Fruit fly (Drosophila melanogaster): ENCODE data around the gene CG34313.

Gene CG34313

dm6 chr2L:16879288-16879687 is at the start of gene CG34313, which contains the start of the genes CG32832 and CG31743:
Gene CG34313 (plus strand): TSS chr2L:16879517.
Gene CG32832 (minus strand): TSS chr2L:16879290.
Gene CG31743 (plus strand): TSS chr2L:16879517.
- TF ChIP-seq CG17806 (tag; optimal IDR thresholded peaks at IDR 0.05) (no peak), CG8159 (tag; optimal IDR thresholded peaks at IDR 0.05) (no peak), CG14655 (GFP tag; optimal IDR thresholded peaks at IDR 0.05) (no peak), rn (GFP tag; IDR thresholded peaks at IDR 0.05) (no peak), EcR (GFP tag; optimal IDR thresholded peaks at IDR 0.05) (no peak), CG12605 (GFP tag; IDR thresholded peaks at IDR 0.05) (no peak), CG10348 (GFP tag; IDR thresholded peaks at IDR 0.05) (no peak), CG9948 (tag; optimal IDR thresholded peaks at IDR 0.05) (no peak), CG13204 (GFP tag; optimal IDR thresholded peaks at IDR 0.05) (no peak), Snoo (tag; optimal IDR thresholded peaks at IDR 0.05) (no peak), CG4496 (GFP tag; IDR thresholded peaks at IDR 0.05) (no peak), CG8301 (tag; optimal IDR thresholded peaks at IDR 0.05) (no peak), D1 (tag; optimal IDR thresholded peaks at IDR 0.05) (no peak), Ets98B (GFP tag; IDR thresholded peaks at IDR 0.05) (no peak), gl (tag; optimal IDR thresholded peaks at IDR 0.05) (no peak), fd96Ca (GFP tag; IDR thresholded peaks at IDR 0.05) (no peak), Pif1B (GFP tag; optimal IDR thresholded peaks at IDR 0.05) (no peak), CG32121 (GFP tag; IDR thresholded peaks at IDR 0.05) (no peak), Pif1A (GFP tag; optimal IDR thresholded peaks at IDR 0.05) (no peak)

- TF ChIP-seq rn (GFP tag; IDR thresholded peaks at IDR 0.05) (no peak), fd96Ca (GFP tag; IDR thresholded peaks at IDR 0.05) (no peak), Pif1B (GFP tag; optimal IDR thresholded peaks at IDR 0.05) (no peak), CG15710 (tag; optimal IDR thresholded peaks at IDR 0.05) (no peak), D1 (tag; optimal IDR thresholded peaks at IDR 0.05) (no peak), CG17806 (tag; optimal IDR thresholded peaks at IDR 0.05) (no peak), CG13204 (GFP tag; optimal IDR thresholded peaks at IDR 0.05) (no peak), EcR (GFP tag; optimal IDR thresholded peaks at IDR 0.05) (no peak), Snoo (tag; optimal IDR thresholded peaks at IDR 0.05) (no peak), CG32121 (GFP tag; IDR thresholded peaks at IDR 0.05) (no peak), CG4496 (GFP tag; IDR thresholded peaks at IDR 0.05) (no peak), Ets98B (GFP tag; IDR thresholded peaks at IDR 0.05) (no peak), gl (tag; optimal IDR thresholded peaks at IDR 0.05) (no peak), CG8159 (tag; optimal IDR thresholded peaks at IDR 0.05) (no peak), CG9948 (tag; optimal IDR thresholded peaks at IDR 0.05) (no peak), CG34367 (tag; optimal IDR thresholded peaks at IDR 0.05) (no peak), CG12605 (GFP tag; IDR thresholded peaks at IDR 0.05) (no peak), CG8301 (tag; optimal IDR thresholded peaks at IDR 0.05) (no peak), CG10348 (GFP tag; IDR thresholded peaks at IDR 0.05) (no peak)
Measured at dm6 chr2L:16834402-16834801, 44.9 kb upstream of the CG34313 start, which contains the start of gene CG13282. Gene CG13282 (minus strand): TSS chr2L:16834502.

- TF ChIP-seq CG9948 (tag; optimal IDR thresholded peaks at IDR 0.05) (no peak), Pif1B (GFP tag; optimal IDR thresholded peaks at IDR 0.05) (no peak), CG17806 (tag; optimal IDR thresholded peaks at IDR 0.05) (no peak), EcR (GFP tag; optimal IDR thresholded peaks at IDR 0.05) (no peak), Pif1A (GFP tag; optimal IDR thresholded peaks at IDR 0.05) (no peak), CG13204 (GFP tag; optimal IDR thresholded peaks at IDR 0.05) (no peak), gl (tag; optimal IDR thresholded peaks at IDR 0.05) (no peak), CG8159 (tag; optimal IDR thresholded peaks at IDR 0.05) (no peak), CG15710 (tag; optimal IDR thresholded peaks at IDR 0.05) (no peak)
Measured at dm6 chr2L:16837158-16837557, 42.2 kb upstream of the CG34313 start, which contains the start of gene Nepl9. Gene Nepl9 (minus strand): TSS chr2L:16837258.

- no peak for TF ChIP-seq CG34367 (tag; optimal IDR thresholded peaks at IDR 0.05)
- TF ChIP-seq D1 (tag; optimal IDR thresholded peaks at IDR 0.05), result no peak
- TF ChIP-seq Pif1B (GFP tag; optimal IDR thresholded peaks at IDR 0.05), result no peak
- TF ChIP-seq Ets98B (GFP tag; IDR thresholded peaks at IDR 0.05), result no peak
- no peak for TF ChIP-seq CG12605 (GFP tag; IDR thresholded peaks at IDR 0.05)
- TF ChIP-seq rn (GFP tag; IDR thresholded peaks at IDR 0.05), result no peak
- TF ChIP-seq CG4496 (GFP tag; IDR thresholded peaks at IDR 0.05), result no peak
- TF ChIP-seq CG17806 (tag; optimal IDR thresholded peaks at IDR 0.05), result no peak
- no peak for TF ChIP-seq CG15710 (tag; optimal IDR thresholded peaks at IDR 0.05)
- TF ChIP-seq CG8301 (tag; optimal IDR thresholded peaks at IDR 0.05), result no peak
Measured at dm6 chr2L:16837672-16838071, 41.6 kb upstream of the CG34313 start, which contains the start of the genes SclA and SclB. Gene SclA (plus strand): TSS chr2L:16837972. Gene SclB (plus strand): TSS chr2L:16837972.

dm6 chr2L:16839665-16840064 is 39.7 kb upstream of the CG34313 start:
- TF ChIP-seq CG10348 (GFP tag; IDR thresholded peaks at IDR 0.05) (no peak), Pif1B (GFP tag; optimal IDR thresholded peaks at IDR 0.05) (no peak), EcR (GFP tag; optimal IDR thresholded peaks at IDR 0.05) (no peak), CG8159 (tag; optimal IDR thresholded peaks at IDR 0.05) (no peak), Ets98B (GFP tag; IDR thresholded peaks at IDR 0.05) (no peak), CG14655 (GFP tag; optimal IDR thresholded peaks at IDR 0.05) (no peak), Pif1A (GFP tag; optimal IDR thresholded peaks at IDR 0.05) (no peak)

dm6 chr2L:16842505-16842904 is 36.8 kb upstream of the CG34313 start:
- TF ChIP-seq CG10348 (GFP tag; IDR thresholded peaks at IDR 0.05) (no peak), CG14655 (GFP tag; optimal IDR thresholded peaks at IDR 0.05) (no peak), D1 (tag; optimal IDR thresholded peaks at IDR 0.05) (no peak), CG4496 (GFP tag; IDR thresholded peaks at IDR 0.05) (no peak), Pif1B (GFP tag; optimal IDR thresholded peaks at IDR 0.05) (peak; percentile 27), CG9948 (tag; optimal IDR thresholded peaks at IDR 0.05) (no peak), Snoo (tag; optimal IDR thresholded peaks at IDR 0.05) (no peak), Ets98B (GFP tag; IDR thresholded peaks at IDR 0.05) (no peak), Pif1A (GFP tag; optimal IDR thresholded peaks at IDR 0.05) (peak; percentile 52), CG8301 (tag; optimal IDR thresholded peaks at IDR 0.05) (no peak), EcR (GFP tag; optimal IDR thresholded peaks at IDR 0.05) (no peak)
